Fruit fly (Drosophila melanogaster): ENCODE measurements around the gene ssp3.

ssp3 gene

DNA sequence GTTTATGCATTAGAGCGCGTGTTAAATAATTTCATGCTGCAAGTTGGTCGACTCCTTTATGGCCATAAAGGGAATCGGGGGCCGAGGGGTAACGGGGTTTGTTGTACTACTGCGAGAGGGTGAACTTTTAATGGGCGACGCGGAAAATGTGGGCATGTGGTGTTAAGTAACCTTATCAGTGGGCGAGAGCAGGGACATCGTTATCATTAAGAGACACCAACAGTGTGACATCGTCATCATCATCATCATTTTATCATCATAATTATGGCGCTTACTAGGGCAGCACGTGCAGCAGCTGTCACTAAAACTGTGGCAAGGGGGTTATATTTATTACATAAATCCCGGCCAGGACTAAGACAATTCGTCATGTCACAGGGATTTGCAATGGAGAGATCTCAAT is 18.4 kb downstream of the ssp3 start:
- TF ChIP-seq CG32006 (GFP tag; optimal IDR thresholded peaks at IDR 0.05) (no peak), CG11902 (GFP tag; optimal IDR thresholded peaks at IDR 0.05) (no peak), esn (GFP tag; optimal IDR thresholded peaks at IDR 0.05) (no peak), Eip75B (GFP tag; optimal IDR thresholded peaks at IDR 0.05) (no peak)

DNA sequence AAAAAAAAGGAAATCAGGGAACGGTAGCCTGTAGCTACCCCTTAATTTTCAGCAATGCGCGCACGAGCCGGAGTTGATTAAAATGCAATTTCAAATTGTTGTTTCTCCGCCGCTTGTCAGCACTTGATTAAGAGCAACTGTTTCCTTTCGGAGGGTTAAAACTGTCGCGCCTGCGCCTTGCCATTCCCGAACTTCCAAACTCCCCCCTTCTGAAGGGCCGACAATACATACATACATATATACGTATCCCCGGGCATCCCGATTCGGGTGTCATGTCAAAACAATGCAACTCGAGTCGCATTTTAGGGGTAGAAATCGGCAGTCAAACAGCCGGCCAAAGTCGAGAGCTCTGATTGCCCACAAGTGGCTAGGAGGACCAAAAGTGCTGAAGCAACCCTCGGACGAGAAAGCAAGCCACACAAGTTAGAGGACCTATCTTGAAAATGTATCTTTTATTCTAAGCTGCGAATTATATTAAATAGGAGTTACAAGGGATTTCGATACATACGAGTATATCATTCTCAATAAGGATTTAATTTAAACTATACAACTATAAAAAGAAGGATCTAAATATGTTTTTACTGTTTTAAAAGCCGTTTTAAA is 19.0 kb downstream of the ssp3 start:
- TF ChIP-seq salr (GFP tag; optimal IDR thresholded peaks at IDR 0.05) (no peak), CG16779 (tag; optimal IDR thresholded peaks at IDR 0.05) (no peak), CG6163 (GFP tag; IDR thresholded peaks at IDR 0.05) (no peak), CG4318 (GFP tag; optimal IDR thresholded peaks at IDR 0.05) (no peak), CG11762 (GFP tag; optimal IDR thresholded peaks at IDR 0.05; ENCODE audit: insufficient read depth) (no peak), CG6276 (GFP tag; optimal IDR thresholded peaks at IDR 0.05) (no peak), Hr4 (GFP tag; optimal IDR thresholded peaks at IDR 0.05) (no peak), CG3919 (GFP tag; optimal IDR thresholded peaks at IDR 0.05) (no peak), CG3032 (tag; optimal IDR thresholded peaks at IDR 0.05) (no peak), topi (GFP tag; optimal IDR thresholded peaks at IDR 0.05) (no peak), CG6808 (GFP tag; optimal IDR thresholded peaks at IDR 0.05) (no peak), CG11294 (GFP tag; IDR thresholded peaks at IDR 0.05) (no peak), CG8119 (GFP tag; IDR thresholded peaks at IDR 0.05) (no peak), CG1621 (tag; optimal IDR thresholded peaks at IDR 0.05) (no peak), Met (GFP tag; optimal IDR thresholded peaks at IDR 0.05) (no peak), Lpt (GFP tag; optimal IDR thresholded peaks at IDR 0.05) (no peak)

DNA sequence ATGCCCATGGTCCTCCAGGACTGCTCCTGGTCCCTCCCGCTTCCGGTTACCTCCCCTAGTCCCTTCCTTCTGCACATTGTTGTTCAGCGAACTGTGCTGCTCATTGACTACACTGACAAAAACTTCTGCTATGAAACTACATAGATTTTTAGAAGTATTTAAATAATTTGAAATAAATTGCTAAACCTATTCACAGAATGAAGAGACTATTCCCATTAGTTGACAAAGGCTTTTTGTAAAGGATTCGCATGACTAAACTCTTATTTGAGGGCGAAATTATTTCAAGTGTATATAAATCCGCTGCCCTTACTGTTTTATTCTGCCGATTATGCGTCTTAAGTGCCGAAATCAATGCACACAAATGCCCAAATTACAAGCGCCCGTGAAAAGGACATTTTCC is 22.5 kb downstream of the ssp3 start:
- TF ChIP-seq CG10631 (GFP tag; optimal IDR thresholded peaks at IDR 0.05): no peak
- TF ChIP-seq Met (GFP tag; optimal IDR thresholded peaks at IDR 0.05): peak; percentile 19
- TF ChIP-seq Hr38 (GFP tag; optimal IDR thresholded peaks at IDR 0.05): no peak
- TF ChIP-seq CG3919 (GFP tag; optimal IDR thresholded peaks at IDR 0.05): peak; percentile 18
- peak; percentile 33 for TF ChIP-seq esn (GFP tag; optimal IDR thresholded peaks at IDR 0.05)
- TF ChIP-seq Sox102F (GFP tag; optimal IDR thresholded peaks at IDR 0.05): peak; percentile 34
- TF ChIP-seq topi (GFP tag; optimal IDR thresholded peaks at IDR 0.05): peak; percentile 15
- TF ChIP-seq CG34406 (GFP tag; optimal IDR thresholded peaks at IDR 0.05): peak; percentile 9
- TF ChIP-seq fd59A (GFP tag; optimal IDR thresholded peaks at IDR 0.05): no peak
- TF ChIP-seq CG15336 (GFP tag; IDR thresholded peaks at IDR 0.05): no peak
- no peak for TF ChIP-seq eg (GFP tag; IDR thresholded peaks at IDR 0.05)
- peak; percentile 46 for TF ChIP-seq Smox (GFP tag; optimal IDR thresholded peaks at IDR 0.05)
- peak; percentile 33 for TF ChIP-seq cyc (GFP tag; optimal IDR thresholded peaks at IDR 0.05)
- TF ChIP-seq Eip78C (GFP tag): peak; percentile 71
- peak; percentile 40 for TF ChIP-seq lz (GFP tag; optimal IDR thresholded peaks at IDR 0.05)
- peak; percentile 18 for TF ChIP-seq Ets96B (tag; optimal IDR thresholded peaks at IDR 0.05)
- peak; percentile 28 for TF ChIP-seq Hr39 (GFP tag; optimal IDR thresholded peaks at IDR 0.05)
- TF ChIP-seq CG31627 (GFP tag; optimal IDR thresholded peaks at IDR 0.05): peak; percentile 41
- no peak for TF ChIP-seq CG16779 (tag; optimal IDR thresholded peaks at IDR 0.05)
- TF ChIP-seq Ets21C (GFP tag; optimal IDR thresholded peaks at IDR 0.05): peak; percentile 21
- peak; percentile 56 for TF ChIP-seq svp (GFP tag)
- no peak for TF ChIP-seq Sox14 (GFP tag; optimal IDR thresholded peaks at IDR 0.05)

DNA sequence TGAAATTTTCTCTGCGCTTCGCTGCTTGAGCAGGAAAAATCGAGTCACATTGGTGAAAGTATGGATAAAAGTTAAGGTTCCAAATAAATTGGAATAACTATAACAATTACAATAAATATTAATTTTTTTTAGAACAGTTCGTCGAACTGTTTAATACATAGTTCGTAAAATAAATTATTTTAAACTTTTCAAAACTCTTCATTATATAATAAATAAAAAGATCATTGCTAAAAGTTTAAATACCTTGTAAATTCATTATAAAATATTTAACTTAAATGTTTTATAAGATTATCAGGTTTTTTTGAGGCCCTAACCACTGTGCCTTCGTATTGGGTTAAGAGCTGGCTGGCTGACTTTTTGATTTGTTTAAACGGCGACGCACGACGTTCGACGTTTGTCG is 24.3 kb downstream of the ssp3 start:
- no peak for TF ChIP-seq CG3919 (GFP tag; optimal IDR thresholded peaks at IDR 0.05)
- no peak for TF ChIP-seq salr (GFP tag; optimal IDR thresholded peaks at IDR 0.05)
- no peak for TF ChIP-seq achi (GFP tag; optimal IDR thresholded peaks at IDR 0.05)
